Worm (Caenorhabditis elegans) whole organism, mixed stage, embryonic: ENCODE results near the gene rips-1.

Experiments used
- bed-3 ChIP-seq: fragments of 200-800 bp; sonication (Bioruptor generic); optimal IDR thresholded peaks from 3 replicates; lab custom pipeline; 2018; ENCODE audit warnings: mild to moderate bottlenecking, missing genetic modification characterization, moderate library complexity, missing compliant biosample characterization
- pha-4 ChIP-seq: fragments of 150-350 bp; optimal IDR thresholded peaks from 2 replicates; lab custom pipeline; 2018; ENCODE audit warnings: missing biosample characterization, missing genetic modification reagents, missing genetic modification characterization
- snpc-4 ChIP-seq: fragments of 150-350 bp; optimal IDR thresholded peaks from 2 replicates; lab custom pipeline; 2014; ENCODE audit warnings: missing biosample characterization, missing genetic modification characterization
- unc-39 ChIP-seq: fragments of 150-350 bp; optimal IDR thresholded peaks from 2 replicates; lab custom pipeline; 2014; ENCODE audit warnings: missing biosample characterization, missing genetic modification characterization

DNA sequence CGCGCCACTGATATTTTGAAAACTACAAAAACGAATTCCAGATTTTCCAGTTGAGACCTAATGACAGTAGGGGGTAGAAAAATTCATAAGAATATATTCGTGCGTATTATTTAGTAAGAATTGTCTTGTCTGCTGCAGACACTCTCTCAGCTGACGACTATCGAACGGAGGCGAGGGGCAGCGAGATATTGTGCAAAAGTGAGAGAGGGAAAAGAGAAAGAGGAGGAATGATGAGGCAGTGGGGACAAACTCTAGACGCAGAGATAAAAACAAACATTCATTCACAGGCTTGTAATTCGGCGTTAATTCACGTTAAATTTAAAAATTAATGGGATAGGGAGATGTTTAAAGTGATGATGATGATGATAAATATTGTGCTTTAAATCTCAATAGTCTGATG lies 14.9 kb upstream of the rips-1 start, which contains the start of gene gid-7:
- TF ChIP-seq pha-4 (tag; lab: Kevin White, UChicago) (no peak), bed-3 (GFP tag; lab: Kevin White, UChicago) (no peak), unc-39 (no peak), snpc-4 (tag; lab: Kevin White, UChicago) (no peak)
